Fruit fly (Drosophila melanogaster) whole organism, embryonic: ENCODE results near the gene Cyp9f2.

Experiments used
- CG2712 ChIP-seq: fragments of 200-800 bp; optimal IDR thresholded peaks from 3 replicates; lab custom pipeline; 2019; ENCODE audit warnings: missing biosample characterization, mild to moderate bottlenecking, missing genetic modification characterization, moderate library complexity
- GATAe ChIP-seq: fragments of 200-800 bp; sonication (Bioruptor generic); conservative IDR thresholded peaks from 2 replicates; pipeline ENCODE4 v1.3.6; 2022; ENCODE audit warnings: missing biosample characterization, missing genetic modification characterization
- Lpt ChIP-seq: fragments of >200 bp; optimal IDR thresholded peaks from 2 replicates; lab custom pipeline; 2018; ENCODE audit warnings: missing biosample characterization, missing genetic modification characterization
- Ptx1 ChIP-seq: fragments of 200-800 bp; sonication (Bioruptor generic); IDR thresholded peaks from 2 replicates; pipeline ENCODE4 v1.3.6; 2022; ENCODE audit warnings: missing biosample characterization, missing genetic modification characterization
- dm ChIP-seq: fragments of 200-800 bp; sonication (Bioruptor generic); optimal IDR thresholded peaks from 3 replicates; lab custom pipeline; 2016; ENCODE audit warnings: missing biosample characterization, missing genetic modification characterization

DNA sequence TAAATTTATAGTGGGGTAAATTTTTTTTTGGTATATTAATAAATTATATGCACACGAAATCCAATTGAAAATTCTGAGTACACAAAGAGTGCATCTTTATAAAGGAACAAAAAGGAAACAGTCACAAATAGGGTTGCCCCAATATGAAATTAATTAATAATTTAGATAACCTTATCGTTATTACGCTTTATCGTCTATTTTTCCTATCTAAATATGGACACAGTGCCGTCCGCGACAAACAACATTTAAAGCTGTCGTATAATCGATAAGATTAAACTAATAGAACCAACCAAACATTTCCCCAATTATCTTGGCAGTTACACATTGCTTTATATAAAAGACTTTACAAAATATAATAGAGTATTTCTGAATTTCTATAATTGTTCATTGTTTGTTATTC, 7.8 kb downstream of the Cyp9f2 start:
- no peak for TF ChIP-seq Ptx1 (GFP tag; lab: Robert Waterston, UW)
- TF ChIP-seq dm (GFP tag; lab: Kevin White, UChicago), result no peak
- TF ChIP-seq GATAe (GFP tag; lab: Robert Waterston, UW), result no peak
- no peak for TF ChIP-seq Lpt (GFP tag; lab: Kevin White, UChicago)
- no peak for TF ChIP-seq CG2712 (tag; lab: Kevin White, UChicago)
